Worm (Caenorhabditis elegans): ENCODE results near the gene fbxb-77.

DNA sequence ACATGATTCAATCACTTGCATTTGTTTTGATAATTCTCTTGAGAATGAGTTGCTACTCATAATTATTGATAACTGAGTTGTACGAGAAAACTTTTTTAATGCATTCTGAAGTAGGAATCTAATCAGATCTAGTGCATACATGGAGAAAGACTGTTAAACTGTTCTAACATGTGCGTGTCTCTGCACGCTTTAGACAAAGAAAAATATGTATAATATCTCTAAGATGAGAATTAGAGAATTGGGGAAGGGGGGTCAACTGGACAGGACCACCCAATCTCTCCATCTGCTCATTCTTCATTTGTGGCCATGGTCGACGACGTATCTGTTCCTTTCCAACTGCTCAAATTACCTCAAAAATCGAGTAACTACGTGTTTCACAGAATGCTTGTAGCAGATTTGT lies 18.7 kb downstream of the fbxb-77 start, which contains the start of gene fbxb-78:
- TF ChIP-seq zfp-3 (GFP tag; conservative IDR thresholded peaks at IDR 0.05), result no peak
- no peak for TF ChIP-seq egl-27 (tag; optimal IDR thresholded peaks at IDR 0.05)
- TF ChIP-seq zag-1 (tag; optimal IDR thresholded peaks at IDR 0.05), result no peak
- TF ChIP-seq dmd-8 (GFP tag; IDR thresholded peaks at IDR 0.05), result no peak
- TF ChIP-seq T20F7.1 (GFP tag; optimal IDR thresholded peaks at IDR 0.05), result no peak
- TF ChIP-seq pqm-1 (tag; optimal IDR thresholded peaks at IDR 0.05), result no peak
- no peak for TF ChIP-seq ZK546.5 (tag; optimal IDR thresholded peaks at IDR 0.05)
- TF ChIP-seq jun-1 (tag; optimal IDR thresholded peaks at IDR 0.05), result no peak
- no peak for TF ChIP-seq lin-29 (GFP tag; IDR thresholded peaks at IDR 0.05)
- no peak for TF ChIP-seq F10B5.3 (tag; optimal IDR thresholded peaks at IDR 0.05)
- TF ChIP-seq ceh-44 (GFP tag; IDR thresholded peaks at IDR 0.05), result no peak
- no peak for TF ChIP-seq ama-1 (optimal IDR thresholded peaks at IDR 0.05)
